Fruit fly (Drosophila melanogaster) whole organism, embryonic: ENCODE data around the gene CG46313.
A peak's percentile ranks its signal among the peaks of the same experiment; 100 is the strongest.

ENCODE experiments used
- Asciz ChIP-seq: fragments of 200-800 bp; sonication (Bioruptor generic); optimal IDR thresholded peaks from 2 replicates; lab custom pipeline; 2017; ENCODE audit warnings: missing biosample characterization, mild to moderate bottlenecking, missing genetic modification characterization, missing genetic modification reagents
- Awh ChIP-seq: fragments of 200-800 bp; sonication (Bioruptor generic); IDR thresholded peaks from 2 replicates; pipeline ENCODE4, ENCODE4 v1.3.6; 2022; ENCODE audit warnings: missing biosample characterization, missing genetic modification characterization
- CG11247 ChIP-seq: fragments of 200-800 bp; sonication (Bioruptor generic); IDR thresholded peaks from 2 replicates; pipeline ENCODE4 v1.3.6; 2022; ENCODE audit warnings: missing biosample characterization, missing genetic modification characterization
- CG12071 ChIP-seq: fragments of 200-800 bp; sonication (Bioruptor generic); optimal IDR thresholded peaks from 3 replicates; lab custom pipeline; 2018; ENCODE audit warnings: missing biosample characterization, mild to moderate bottlenecking, missing genetic modification characterization
- CG13287 ChIP-seq: fragments of 200-800 bp; sonication (Bioruptor generic); IDR thresholded peaks from 2 replicates; pipeline ENCODE4 v1.3.6; 2022; ENCODE audit warnings: missing biosample characterization, missing genetic modification characterization; ENCODE audit not compliant: partially characterized antibody
- CG14667 ChIP-seq: fragments of 200-800 bp; sonication (Bioruptor generic); IDR thresholded peaks from 2 replicates; pipeline ENCODE4 v1.3.6; 2022; ENCODE audit warnings: missing biosample characterization, missing genetic modification characterization
- CG14860 ChIP-seq: fragments of 200-800 bp; sonication (Bioruptor generic); IDR thresholded peaks from 3 replicates; pipeline ENCODE4 v1.3.6; 2022; ENCODE audit warnings: missing biosample characterization, missing genetic modification characterization; ENCODE audit not compliant: partially characterized antibody
- CG1529 ChIP-seq: fragments of 200-800 bp; sonication (Bioruptor generic); optimal IDR thresholded peaks from 3 replicates; lab custom pipeline; 2018; ENCODE audit warnings: missing biosample characterization, missing genetic modification characterization
- CG16815 ChIP-seq: fragments of 200-800 bp; sonication (Bioruptor generic); optimal IDR thresholded peaks from 3 replicates; lab custom pipeline; 2017; ENCODE audit warnings: missing biosample characterization, mild to moderate bottlenecking, missing genetic modification characterization
- CG1792 ChIP-seq: fragments of 200-800 bp; sonication (Bioruptor generic); optimal IDR thresholded peaks from 2 replicates; lab custom pipeline; 2016; ENCODE audit warnings: missing biosample characterization, missing genetic modification characterization
- CG30431 ChIP-seq: fragments of 200-800 bp; sonication (Bioruptor generic); optimal IDR thresholded peaks from 2 replicates; lab custom pipeline; 2017; ENCODE audit warnings: missing biosample characterization, missing genetic modification characterization
- CG3726 ChIP-seq: fragments of 200-800 bp; sonication (Bioruptor generic); IDR thresholded peaks from 3 replicates; pipeline ENCODE4, ENCODE4 v1.3.6; 2022; ENCODE audit warnings: missing biosample characterization, missing genetic modification characterization
- CG42726 ChIP-seq: fragments of 200-800 bp; sonication (Bioruptor generic); IDR thresholded peaks from 2 replicates; pipeline ENCODE4 v1.3.6; 2022; ENCODE audit warnings: missing biosample characterization, missing genetic modification characterization; ENCODE audit not compliant: partially characterized antibody
- CG4282 ChIP-seq: fragments of 200-800 bp; sonication (Bioruptor generic); optimal IDR thresholded peaks from 2 replicates; lab custom pipeline; 2016; ENCODE audit warnings: missing biosample characterization, missing genetic modification characterization
- CG4820 ChIP-seq: fragments of 200-800 bp; sonication (Bioruptor generic); optimal IDR thresholded peaks from 3 replicates; lab custom pipeline; 2016; ENCODE audit warnings: missing biosample characterization, missing genetic modification characterization
- CG7839 ChIP-seq: fragments of 200-800 bp; sonication (Bioruptor generic); optimal IDR thresholded peaks from 3 replicates; lab custom pipeline; 2018; ENCODE audit warnings: missing biosample characterization, mild to moderate bottlenecking, missing genetic modification characterization, moderate library complexity
- CG9727 ChIP-seq: fragments of 200-800 bp; sonication (Bioruptor generic); optimal IDR thresholded peaks from 3 replicates; lab custom pipeline; 2017; ENCODE audit warnings: missing biosample characterization, mild to moderate bottlenecking, missing genetic modification characterization
- CG9797 ChIP-seq: fragments of 200-800 bp; sonication (Bioruptor generic); optimal IDR thresholded peaks from 3 replicates; lab custom pipeline; 2018; ENCODE audit warnings: missing biosample characterization, mild to moderate bottlenecking, missing genetic modification characterization
- Dp ChIP-seq: fragments of 200-800 bp; sonication (Bioruptor generic); optimal IDR thresholded peaks from 2 replicates; lab custom pipeline; 2018; ENCODE audit warnings: missing biosample characterization, mild to moderate bottlenecking, missing genetic modification characterization, moderate library complexity
- Fer1 ChIP-seq: fragments of 200-800 bp; sonication (Bioruptor generic); optimal IDR thresholded peaks from 2 replicates; lab custom pipeline; 2017; ENCODE audit warnings: missing biosample characterization, mild to moderate bottlenecking, missing genetic modification characterization
- HLHmδ ChIP-seq: fragments of 200-800 bp; sonication (Bioruptor generic); optimal IDR thresholded peaks from 2 replicates; lab custom pipeline; 2018; ENCODE audit warnings: missing biosample characterization, mild to moderate bottlenecking, missing genetic modification characterization, moderate library complexity
- HmgD ChIP-seq: fragments of 200-800 bp; sonication (Bioruptor generic); optimal IDR thresholded peaks from 3 replicates; lab custom pipeline; 2016; ENCODE audit warnings: missing biosample characterization, missing genetic modification characterization
- HmgZ ChIP-seq: fragments of 200-800 bp; sonication (Bioruptor generic); optimal IDR thresholded peaks from 2 replicates; lab custom pipeline; 2018; ENCODE audit warnings: missing biosample characterization, mild to moderate bottlenecking, missing genetic modification characterization
- Hr78 ChIP-seq, 2 experiments: fragments of 200-800 bp in 1 of 2; fragments of >200 bp in 1 of 2; sonication (Bioruptor generic) in 1 of 2; optimal IDR thresholded peaks; 2 replicates each; lab custom pipeline; 2017 to 2019; ENCODE audit warnings: missing biosample characterization in 2 of 2, missing genetic modification characterization in 2 of 2, mild to moderate bottlenecking in 1 of 2, moderate library complexity in 1 of 2
- Lhr ChIP-seq: fragments of 200-800 bp; sonication (Bioruptor generic); optimal IDR thresholded peaks from 3 replicates; lab custom pipeline; 2017; ENCODE audit warnings: mild to moderate bottlenecking, missing biosample characterization, missing genetic modification reagents, missing genetic modification characterization
- Nf-YA ChIP-seq: fragments of 200-800 bp; sonication (Bioruptor generic); IDR thresholded peaks from 2 replicates; pipeline ENCODE4 v1.3.6; 2022; ENCODE audit warnings: missing biosample characterization, missing genetic modification characterization
- Ptx1 ChIP-seq: fragments of 200-800 bp; sonication (Bioruptor generic); IDR thresholded peaks from 2 replicates; pipeline ENCODE4 v1.3.6; 2022; ENCODE audit warnings: missing biosample characterization, missing genetic modification characterization
- Side ChIP-seq: fragments of 200-800 bp; sonication (Bioruptor generic); optimal IDR thresholded peaks from 2 replicates; lab custom pipeline; 2016; ENCODE audit warnings: missing biosample characterization, missing genetic modification characterization
- Stat92E ChIP-seq, 3 experiments: fragments of >200 bp in 2 of 3; fragments of 200-800 bp in 1 of 3; sonication (Bioruptor generic) in 1 of 3; optimal IDR thresholded peaks; 2 replicates each; lab custom pipeline; 2017 to 2019; ENCODE audit warnings: missing biosample characterization in 3 of 3, missing genetic modification characterization in 3 of 3, mild to moderate bottlenecking in 1 of 3, moderate library complexity in 1 of 3
- Taf1 ChIP-seq: fragments of 200-800 bp; sonication (Bioruptor generic); IDR thresholded peaks from 2 replicates; pipeline ENCODE4 v1.3.6; 2022; ENCODE audit warnings: missing biosample characterization, missing genetic modification characterization
- caup ChIP-seq: fragments of 200-800 bp; sonication (Bioruptor generic); optimal IDR thresholded peaks from 3 replicates; lab custom pipeline; 2017; ENCODE audit warnings: missing biosample characterization, mild to moderate bottlenecking, missing genetic modification characterization, moderate library complexity; ENCODE audit not compliant: severe bottlenecking
- chif ChIP-seq, 2 experiments: fragments of 200-800 bp; sonication (Bioruptor generic); optimal IDR thresholded peaks; 3 replicates each; lab custom pipeline; 2016; ENCODE audit warnings: missing biosample characterization in 2 of 2, missing genetic modification characterization in 2 of 2
- da ChIP-seq: fragments of 200-800 bp; sonication (Bioruptor generic); optimal IDR thresholded peaks from 2 replicates; lab custom pipeline; 2016; ENCODE audit warnings: missing biosample characterization, missing genetic modification characterization
- esg ChIP-seq: fragments of 200-800 bp; sonication (Bioruptor generic); conservative IDR thresholded peaks from 2 replicates; pipeline ENCODE4 v1.3.6; 2022; ENCODE audit warnings: missing biosample characterization, missing genetic modification characterization
- fd3F ChIP-seq: fragments of 200-800 bp; sonication (Bioruptor generic); optimal IDR thresholded peaks from 2 replicates; lab custom pipeline; 2018; ENCODE audit warnings: missing biosample characterization, mild to moderate bottlenecking, missing genetic modification characterization, moderate library complexity
- fu2 ChIP-seq: fragments of 200-800 bp; sonication (Bioruptor generic); optimal IDR thresholded peaks from 2 replicates; lab custom pipeline; 2016; ENCODE audit warnings: missing biosample characterization, missing genetic modification characterization
- gce ChIP-seq: fragments of 200-800 bp; sonication (Bioruptor generic); IDR thresholded peaks from 3 replicates; pipeline ENCODE4 v1.3.6; 2022; ENCODE audit warnings: missing biosample characterization, missing genetic modification characterization
- gcm ChIP-seq: fragments of 200-800 bp; sonication (Bioruptor generic); optimal IDR thresholded peaks from 2 replicates; lab custom pipeline; 2019; ENCODE audit warnings: missing biosample characterization, mild to moderate bottlenecking, missing genetic modification characterization, moderate library complexity
- gfzf ChIP-seq: fragments of 200-800 bp; sonication (Bioruptor generic); optimal IDR thresholded peaks from 2 replicates; lab custom pipeline; 2016; ENCODE audit warnings: missing biosample characterization, mild to moderate bottlenecking, missing genetic modification characterization, moderate library complexity
- onecut ChIP-seq: fragments of 200-800 bp; sonication (Bioruptor generic); IDR thresholded peaks from 2 replicates; pipeline ENCODE4 v1.3.6; 2022; ENCODE audit warnings: missing biosample characterization, missing genetic modification characterization
- pzg ChIP-seq: fragments of 200-800 bp; sonication (Bioruptor generic); optimal IDR thresholded peaks from 3 replicates; lab custom pipeline; 2018; ENCODE audit warnings: missing biosample characterization, mild to moderate bottlenecking, missing genetic modification characterization, moderate library complexity
- schlank ChIP-seq: fragments of 200-800 bp; sonication (Bioruptor generic); optimal IDR thresholded peaks from 2 replicates; lab custom pipeline; 2018; ENCODE audit warnings: missing biosample characterization, mild to moderate bottlenecking, missing genetic modification characterization
- scrt ChIP-seq: fragments of 200-800 bp; sonication (Bioruptor generic); optimal IDR thresholded peaks from 2 replicates; lab custom pipeline; 2018; ENCODE audit warnings: missing biosample characterization, mild to moderate bottlenecking, missing genetic modification characterization, moderate library complexity
- sima ChIP-seq: fragments of 200-800 bp; sonication (Bioruptor generic); optimal IDR thresholded peaks from 2 replicates; lab custom pipeline; 2016; ENCODE audit warnings: missing biosample characterization, missing genetic modification characterization
- ssp ChIP-seq: fragments of 200-800 bp; sonication (Bioruptor generic); IDR thresholded peaks from 2 replicates; pipeline ENCODE4 v1.3.6; 2022; ENCODE audit warnings: missing biosample characterization, missing genetic modification characterization
- sug ChIP-seq: fragments of 200-800 bp; optimal IDR thresholded peaks from 2 replicates; lab custom pipeline; 2019; ENCODE audit warnings: missing biosample characterization, mild to moderate bottlenecking, missing genetic modification characterization, moderate library complexity
- tin ChIP-seq: fragments of 200-800 bp; sonication (Bioruptor generic); optimal IDR thresholded peaks from 3 replicates; lab custom pipeline; 2016; ENCODE audit warnings: missing biosample characterization, missing genetic modification characterization
- tup ChIP-seq: fragments of 200-800 bp; sonication (Bioruptor generic); optimal IDR thresholded peaks from 2 replicates; lab custom pipeline; 2016; ENCODE audit warnings: missing biosample characterization, mild to moderate bottlenecking, missing genetic modification characterization, moderate library complexity
- tx ChIP-seq: fragments of 200-800 bp; sonication (Bioruptor generic); optimal IDR thresholded peaks from 2 replicates; lab custom pipeline; 2016; ENCODE audit warnings: missing biosample characterization, missing genetic modification characterization
- vfl ChIP-seq: fragments of 200-800 bp; sonication (Bioruptor generic); optimal IDR thresholded peaks from 2 replicates; lab custom pipeline; 2016; ENCODE audit warnings: missing biosample characterization, missing genetic modification characterization

Gene CG46313

dm6 chr3R:26989802-26990509 lies 11.6 kb downstream of the CG46313 start, which contains the start of gene CG31076 (continued):
- TF ChIP-seq CG7839 (tag; lab: Kevin White, UChicago) (peak; percentile 51), CG9797 (GFP tag; lab: Kevin White, UChicago) (no peak), tup (GFP tag; lab: Kevin White, UChicago) (no peak), Side (GFP tag; lab: Kevin White, UChicago) (no peak), CG3726 (GFP tag; lab: Robert Waterston, UW) (no peak), CG16815 (no peak), CG4820 (no peak), CG1529 (GFP tag; lab: Kevin White, UChicago) (no peak), caup (no peak), Fer1 (GFP tag; lab: Kevin White, UChicago) (no peak), Lhr (GFP tag; lab: Kevin White, UChicago) (no peak), Ptx1 (GFP tag; lab: Robert Waterston, UW) (peak; percentile 49), gfzf (GFP tag; lab: Kevin White, UChicago) (no peak), chif (GFP tag; optimal IDR thresholded peaks at IDR 0.05; lab: Kevin White, UChicago) (no peak), gcm (GFP tag; lab: Kevin White, UChicago) (no peak), schlank (tag; lab: Kevin White, UChicago) (no peak), pzg (GFP tag; lab: Kevin White, UChicago) (no peak), ssp (no peak), Nf-YA (GFP tag; lab: Robert Waterston, UW) (no peak), HmgZ (tag; lab: Kevin White, UChicago) (peak; percentile 6), HLHmδ (GFP tag; lab: Kevin White, UChicago) (no peak), sug (tag; lab: Kevin White, UChicago) (no peak), scrt (GFP tag; lab: Kevin White, UChicago) (no peak), fd3F (GFP tag; lab: Kevin White, UChicago) (no peak), CG14667 (GFP tag; lab: Robert Waterston, UW) (peak; percentile 19; the same call in 1 of the 2 replicates), CG14860 (no peak), CG30431 (GFP tag; lab: Kevin White, UChicago) (no peak), HmgD (GFP tag; lab: Kevin White, UChicago) (no peak), vfl (no peak), CG1792 (no peak), Taf1 (GFP tag; lab: Robert Waterston, UW) (no peak), gce (no peak), CG11247 (GFP tag; lab: Robert Waterston, UW) (no peak), Asciz (GFP tag; lab: Kevin White, UChicago) (peak; percentile 14), Dp (no peak), onecut (no peak), Hr78 (GFP tag; optimal IDR thresholded peaks at IDR 0.05; lab: Kevin White, UChicago) (no peak), CG13287 (GFP tag; lab: Robert Waterston, UW) (no peak; the same call in 1 of the 2 replicates), esg (no peak), CG4282 (no peak), CG12071 (GFP tag; lab: Kevin White, UChicago) (no peak), Awh (no peak), da (GFP tag; lab: Kevin White, UChicago) (no peak), CG9727 (GFP tag; lab: Kevin White, UChicago) (no peak), sima (GFP tag; lab: Kevin White, UChicago) (no peak), CG42726 (GFP tag; lab: Robert Waterston, UW) (no peak), fu2 (no peak), Stat92E (GFP tag; optimal IDR thresholded peaks at IDR 0.05; lab: Kevin White, UChicago) (no peak), tx (GFP tag; lab: Kevin White, UChicago) (no peak), tin (GFP tag; lab: Kevin White, UChicago) (no peak)
